Fruit fly (Drosophila melanogaster): ENCODE data around the gene Plp.
A peak's percentile ranks its signal among the peaks of the same experiment; 100 is the strongest.

Gene Plp

dm6 chr3L:15093929-15094588 lies 465 bp downstream of the Plp start (continued):
- TF ChIP-seq fd102C (GFP tag; optimal IDR thresholded peaks at IDR 0.05) (no peak), stwl (tag; optimal IDR thresholded peaks at IDR 0.05) (no peak), row (GFP tag; IDR thresholded peaks at IDR 0.05) (peak; percentile 45; the same call in 1 of the 3 replicates), pum (GFP tag; optimal IDR thresholded peaks at IDR 0.05) (no peak), CG12391 (tag; optimal IDR thresholded peaks at IDR 0.05) (no peak), CG18011 (GFP tag; optimal IDR thresholded peaks at IDR 0.05) (no peak), bbx (GFP tag; IDR thresholded peaks at IDR 0.05; ENCODE audit: partially characterized antibody) (no peak), Atf3 (GFP tag; optimal IDR thresholded peaks at IDR 0.05) (no peak), CG7556 (GFP tag; optimal IDR thresholded peaks at IDR 0.05) (no peak), tap (tag; optimal IDR thresholded peaks at IDR 0.05) (no peak), CG13296 (GFP tag; optimal IDR thresholded peaks at IDR 0.05) (peak; percentile 10), Pdp1 (GFP tag; optimal IDR thresholded peaks at IDR 0.05) (peak in 1 of 2 experiments; percentile 31), CG12942 (GFP tag; optimal IDR thresholded peaks at IDR 0.05) (no peak), CG10431 (GFP tag; optimal IDR thresholded peaks at IDR 0.05) (no peak), CG11695 (GFP tag; IDR thresholded peaks at IDR 0.05) (no peak), NC2β (GFP tag; optimal IDR thresholded peaks at IDR 0.05) (no peak), ken (GFP tag; IDR thresholded peaks at IDR 0.05) (no peak), H2.0 (GFP tag; IDR thresholded peaks at IDR 0.05) (no peak), D (optimal IDR thresholded peaks at IDR 0.05) (no peak), D (GFP tag; optimal IDR thresholded peaks at IDR 0.05) (no peak), az2 (GFP tag; optimal IDR thresholded peaks at IDR 0.05) (no peak), sqz (GFP tag; optimal IDR thresholded peaks at IDR 0.05) (peak; percentile 56), peb (GFP tag; IDR thresholded peaks at IDR 0.05) (no peak), hkb (optimal IDR thresholded peaks at IDR 0.05) (no peak), hkb (GFP tag; IDR thresholded peaks at IDR 0.05) (no peak), lbe (GFP tag; optimal IDR thresholded peaks at IDR 0.05) (no peak), CG17912 (GFP tag; optimal IDR thresholded peaks at IDR 0.05) (no peak), Jarid2 (GFP tag; optimal IDR thresholded peaks at IDR 0.05) (no peak), CG16815 (GFP tag; optimal IDR thresholded peaks at IDR 0.05) (no peak), Lhr (GFP tag; optimal IDR thresholded peaks at IDR 0.05) (no peak), CG15601 (tag; optimal IDR thresholded peaks at IDR 0.05) (peak; percentile 14), CG7271 (tag; optimal IDR thresholded peaks at IDR 0.05) (no peak), CG7372 (GFP tag; IDR thresholded peaks at IDR 0.05) (no peak), fru (optimal IDR thresholded peaks at IDR 0.05) (no peak), CG11696 (GFP tag; IDR thresholded peaks at IDR 0.05) (peak; percentile 81), Dek (tag; optimal IDR thresholded peaks at IDR 0.05) (peak; percentile 2), hbn (GFP tag; IDR thresholded peaks at IDR 0.05; ENCODE audit: partially characterized antibody) (no peak), repo (GFP tag; optimal IDR thresholded peaks at IDR 0.05) (no peak), Dip3 (GFP tag; optimal IDR thresholded peaks at IDR 0.05) (no peak), CG2120 (GFP tag; optimal IDR thresholded peaks at IDR 0.05) (peak; percentile 26), E2f1 (GFP tag; IDR thresholded peaks at IDR 0.05) (no peak), CG9932 (GFP tag; IDR thresholded peaks at IDR 0.05) (no peak), Fer3 (tag; optimal IDR thresholded peaks at IDR 0.05) (peak; percentile 5), chinmo (GFP tag; IDR thresholded peaks at IDR 0.05; ENCODE audit: partially characterized antibody) (0 out of 4 replicates have a peak, but pooled peaks have one; percentile 52), nau (GFP tag; optimal IDR thresholded peaks at IDR 0.05) (no peak), tll (GFP tag; optimal IDR thresholded peaks at IDR 0.05) (no peak), bowl (GFP tag; IDR thresholded peaks at IDR 0.05) (no peak), zfh2 (GFP tag; optimal IDR thresholded peaks at IDR 0.05) (no peak), CG43689 (GFP tag; IDR thresholded peaks at IDR 0.05) (no peak), CG13894 (tag; optimal IDR thresholded peaks at IDR 0.05) (no peak), CG16813 (GFP tag; IDR thresholded peaks at IDR 0.05; ENCODE audit: partially characterized antibody) (no peak)

Data from whole organism, embryonic.